Comparison of ENCODE assay signal across 1 worm cellular context in genomic region chrV:979698-980097, ce11.
A peak's percentile ranks its signal among the peaks of the same experiment; 100 is the strongest.
TF ChIP-seq lines count a peak whose summit lies in the region.

No protein-coding gene starts in this region.

TF ChIP-seq in whole organism, L4 larva, 104 proteins besides CTCF, POLR2A, EP300 and RAD21 (continued from another document):
- TF ChIP-seq hlh-30 (tag; optimal IDR thresholded peaks at IDR 0.05; lab: Kevin White, UChicago; ENCODE audit: insufficient read depth) = peak; percentile 1
- TF ChIP-seq mdl-1 (tag; optimal IDR thresholded peaks at IDR 0.05; lab: Kevin White, UChicago) = no peak
- no peak for TF ChIP-seq saeg-2 (GFP tag; IDR thresholded peaks at IDR 0.05; lab: Robert Waterston, UW)
- peak; percentile 51; the same call in 1 of the 2 replicates for TF ChIP-seq hmg-1.1 (GFP tag; IDR thresholded peaks at IDR 0.05; lab: Robert Waterston, UW)
- TF ChIP-seq nhr-10 (tag; optimal IDR thresholded peaks at IDR 0.05; lab: Kevin White, UChicago) = no peak
- TF ChIP-seq gei-8 (GFP tag; optimal IDR thresholded peaks at IDR 0.05; lab: Kevin White, UChicago) = no peak
- no peak for TF ChIP-seq daf-8 (GFP tag; IDR thresholded peaks at IDR 0.05; lab: Robert Waterston, UW)
- no peak for TF ChIP-seq hif-1 (tag; optimal IDR thresholded peaks at IDR 0.05; lab: Kevin White, UChicago)
- TF ChIP-seq nhr-42 (GFP tag; IDR thresholded peaks at IDR 0.05; lab: Robert Waterston, UW) = no peak
- TF ChIP-seq ceh-62 (tag; optimal IDR thresholded peaks at IDR 0.05; lab: Kevin White, UChicago) = no peak
- TF ChIP-seq vab-7 (GFP tag; IDR thresholded peaks at IDR 0.05; lab: Robert Waterston, UW) = no peak
